Worm (Caenorhabditis elegans) whole organism, L4 larva: ENCODE data around the gene dot-1.3.
A peak's percentile ranks its signal among the peaks of the same experiment; 100 is the strongest.

Experiments used
- D1046.2 ChIP-seq: fragments of 200-800 bp; sonication (Bioruptor generic); IDR thresholded peaks from 2 replicates; pipeline ENCODE4 v1.3.6; 2022; ENCODE audit warnings: missing genetic modification characterization, missing compliant biosample characterization
- F37D6.2 ChIP-seq: sonication (generic microtip); optimal IDR thresholded peaks from 2 replicates; lab custom pipeline; 2016; ENCODE audit warnings: mild to moderate bottlenecking, missing genetic modification characterization, missing compliant biosample characterization
- F44E2.7 ChIP-seq: fragments of 200-800 bp; sonication (Bioruptor generic); IDR thresholded peaks from 2 replicates; pipeline ENCODE4 v2.1.2; 2022; ENCODE audit warnings: missing genetic modification characterization, missing compliant biosample characterization
- T26A8.4 ChIP-seq: fragments of 200-800 bp; sonication (Bioruptor generic); IDR thresholded peaks from 2 replicates; pipeline ENCODE4 v1.3.6; 2022; ENCODE audit warnings: missing genetic modification characterization, missing compliant biosample characterization
- Y5F2A.4 ChIP-seq: fragments of 200-800 bp; sonication (Bioruptor generic); optimal IDR thresholded peaks from 2 replicates; lab custom pipeline; 2018; ENCODE audit warnings: mild to moderate bottlenecking, missing genetic modification characterization, missing compliant biosample characterization
- ZK546.5 ChIP-seq, 2 experiments: sonication (generic microtip); optimal IDR thresholded peaks; 2 replicates each; lab custom pipeline; 2017; ENCODE audit warnings: missing biosample characterization in 2 of 2, missing genetic modification characterization in 2 of 2
- aha-1 ChIP-seq: fragments of 150-350 bp; peaks from one replicate; lab custom pipeline; 2014; ENCODE audit warnings: missing biosample characterization, missing genetic modification characterization
- attf-4 ChIP-seq: sonication (generic microtip); optimal IDR thresholded peaks from 3 replicates; lab custom pipeline; 2017; ENCODE audit warnings: missing biosample characterization, missing genetic modification characterization
- ceh-20 ChIP-seq: fragments of 200-800 bp; sonication (Bioruptor generic); IDR thresholded peaks from 2 replicates; pipeline ENCODE4 v1.3.6; 2022; ENCODE audit warnings: missing genetic modification reagents, missing genetic modification characterization, missing compliant biosample characterization
- ceh-44 ChIP-seq: fragments of 200-800 bp; sonication (Bioruptor generic); IDR thresholded peaks from 2 replicates; pipeline ENCODE4 v1.3.6; 2022; ENCODE audit warnings: missing genetic modification reagents, missing genetic modification characterization, missing compliant biosample characterization
- hlh-30 ChIP-seq: sonication (generic microtip); optimal IDR thresholded peaks from 2 replicates; lab custom pipeline; 2017; ENCODE audit warnings: antibody characterized with exemption, mild to moderate bottlenecking, missing genetic modification characterization, missing compliant biosample characterization; ENCODE audit not compliant: insufficient read depth
- jun-1 ChIP-seq: fragments of 150-350 bp; optimal IDR thresholded peaks from 2 replicates; lab custom pipeline; 2014; ENCODE audit warnings: missing biosample characterization, missing genetic modification reagents, missing genetic modification characterization
- lin-15B ChIP-seq: fragments of 150-350 bp; sonication (generic microtip); optimal IDR thresholded peaks from 3 replicates; lab custom pipeline; 2014; ENCODE audit warnings: missing biosample characterization, missing genetic modification characterization
- lin-29 ChIP-seq: fragments of 200-800 bp; sonication (Bioruptor generic); IDR thresholded peaks from 2 replicates; pipeline ENCODE4 v1.3.6; 2022; ENCODE audit warnings: missing genetic modification reagents, missing genetic modification characterization, missing compliant biosample characterization
- lin-39 ChIP-seq: fragments of 150-350 bp; optimal IDR thresholded peaks from 2 replicates; lab custom pipeline; 2014; ENCODE audit warnings: missing biosample characterization, missing genetic modification reagents, missing genetic modification characterization
- lir-3 ChIP-seq: sonication (generic microtip); optimal IDR thresholded peaks from 2 replicates; lab custom pipeline; 2016; ENCODE audit warnings: mild to moderate bottlenecking, missing genetic modification characterization, missing compliant biosample characterization
- lsy-2 ChIP-seq, 2 experiments: fragments of 150-350 bp in 1 of 2; sonication (generic microtip) in 1 of 2; optimal IDR thresholded peaks; 2 replicates each; lab custom pipeline; 2014 to 2017; ENCODE audit warnings: missing biosample characterization in 2 of 2, missing genetic modification characterization in 2 of 2
- madf-9 ChIP-seq: fragments of 200-800 bp; sonication (Bioruptor generic); conservative IDR thresholded peaks from 2 replicates; pipeline ENCODE4 v1.3.6; 2022; ENCODE audit warnings: missing genetic modification reagents, missing genetic modification characterization, missing compliant biosample characterization
- mdl-1 ChIP-seq, 2 experiments: fragments of 150-350 bp in 1 of 2; sonication (generic microtip) in 1 of 2; optimal IDR thresholded peaks; 2 replicates each; lab custom pipeline; 2014 to 2017; ENCODE audit warnings: missing biosample characterization in 2 of 2, missing genetic modification characterization in 2 of 2
- mdt-29 ChIP-seq: fragments of 200-800 bp; sonication (Bioruptor generic); IDR thresholded peaks from 2 replicates; pipeline ENCODE4 v1.3.6; 2022; ENCODE audit warnings: missing genetic modification reagents, missing genetic modification characterization, missing compliant biosample characterization
- mep-1 ChIP-seq: fragments of 150-350 bp; sonication (generic microtip); optimal IDR thresholded peaks from 3 replicates; lab custom pipeline; 2014; ENCODE audit warnings: missing biosample characterization, missing genetic modification characterization
- mes-2 ChIP-seq: sonication (generic microtip); optimal IDR thresholded peaks from 2 replicates; lab custom pipeline; 2016; ENCODE audit warnings: missing genotype, mild to moderate bottlenecking, missing genetic modification characterization, missing compliant biosample characterization; ENCODE audit not compliant: poor library complexity, severe bottlenecking
- nhr-25 ChIP-seq: sonication (generic microtip); optimal IDR thresholded peaks from 2 replicates; lab custom pipeline; 2017; ENCODE audit warnings: missing genetic modification characterization, mild to moderate bottlenecking, missing compliant biosample characterization, antibody characterized with exemption, moderate library complexity, borderline replicate concordance; ENCODE audit not compliant: insufficient read depth
- nhr-6 ChIP-seq: fragments of 150-350 bp; optimal IDR thresholded peaks from 2 replicates; lab custom pipeline; 2014; ENCODE audit warnings: missing biosample characterization, missing genetic modification characterization
- snpc-1.2 ChIP-seq: fragments of 200-800 bp; sonication (Bioruptor generic); IDR thresholded peaks from 2 replicates; pipeline ENCODE4 v1.3.6; 2022; ENCODE audit warnings: missing genetic modification reagents, missing genetic modification characterization, missing compliant biosample characterization
- snpc-4 ChIP-seq: fragments of 150-350 bp; optimal IDR thresholded peaks from 2 replicates; lab custom pipeline; 2014; ENCODE audit warnings: missing biosample characterization, missing genetic modification characterization
- spr-1 ChIP-seq: sonication (generic microtip); optimal IDR thresholded peaks from 2 replicates; lab custom pipeline; 2016; ENCODE audit warnings: mild to moderate bottlenecking, missing genetic modification characterization, missing compliant biosample characterization
- unc-130 ChIP-seq: sonication (generic microtip); optimal IDR thresholded peaks from 2 replicates; lab custom pipeline; 2016; ENCODE audit warnings: missing genetic modification reagents, missing genetic modification characterization, missing compliant biosample characterization
- unc-39 ChIP-seq: sonication (generic microtip); optimal IDR thresholded peaks from 2 replicates; lab custom pipeline; 2017; ENCODE audit warnings: missing biosample characterization, missing genetic modification characterization
- unc-62 ChIP-seq, 3 experiments: fragments of 150-350 bp in 1 of 3; sonication (generic microtip); optimal IDR thresholded peaks in 2 of 3; peaks in 1 of 3; 1 replicate in 1 of 3; 2 replicates in 2 of 3; lab custom pipeline; 2014 to 2017; ENCODE audit warnings: missing biosample characterization in 3 of 3, missing genetic modification characterization in 3 of 3, missing genetic modification reagents in 3 of 3, missing genotype in 1 of 3
- vab-7 ChIP-seq: fragments of 200-800 bp; sonication (Bioruptor generic); IDR thresholded peaks from 2 replicates; pipeline ENCODE4 v1.3.6; 2022; ENCODE audit warnings: missing genetic modification reagents, missing genetic modification characterization, missing compliant biosample characterization
- zag-1 ChIP-seq: fragments of 150-350 bp; optimal IDR thresholded peaks from 2 replicates; lab custom pipeline; 2014; ENCODE audit warnings: missing biosample characterization, missing genetic modification characterization
- zfp-2 ChIP-seq: sonication (generic microtip); optimal IDR thresholded peaks from 2 replicates; lab custom pipeline; 2016; ENCODE audit warnings: mild to moderate bottlenecking, missing genetic modification characterization, missing compliant biosample characterization
- zip-2 ChIP-seq: fragments of 150-350 bp; optimal IDR thresholded peaks from 2 replicates; lab custom pipeline; 2014; ENCODE audit warnings: missing biosample characterization, missing genetic modification characterization
- ztf-11 ChIP-seq: fragments of 150-350 bp; optimal IDR thresholded peaks from 2 replicates; lab custom pipeline; 2014; ENCODE audit warnings: missing biosample characterization, missing genetic modification characterization
- ztf-7 ChIP-seq: fragments of 150-350 bp; optimal IDR thresholded peaks from 2 replicates; lab custom pipeline; 2014; ENCODE audit warnings: missing biosample characterization, missing genetic modification characterization

Gene dot-1.3

ce11 chrX:12288254-12288653, 14.4 kb downstream of the dot-1.3 start, which contains the start of gene C04B4.5:
TSS of gene C04B4.5 (minus strand) at chrX:12288354.
- TF ChIP-seq ceh-20 (GFP tag; lab: Robert Waterston, UW) (no peak), lir-3 (tag; lab: Kevin White, UChicago) (no peak), ztf-7 (tag; lab: Kevin White, UChicago) (no peak), ceh-44 (GFP tag; lab: Robert Waterston, UW) (no peak)

- TF ChIP-seq unc-39: no peak
- TF ChIP-seq Y5F2A.4 (GFP tag; lab: Kevin White, UChicago): no peak
- TF ChIP-seq lsy-2 (tag; optimal IDR thresholded peaks at IDR 0.05; lab: Kevin White, UChicago): no peak
- TF ChIP-seq ztf-11 (tag; lab: Kevin White, UChicago): no peak
- no peak for TF ChIP-seq nhr-25
- no peak for TF ChIP-seq jun-1 (tag; lab: Kevin White, UChicago)
- no peak for TF ChIP-seq attf-4 (tag; lab: Kevin White, UChicago)
- no peak for TF ChIP-seq F44E2.7 (GFP tag; lab: Robert Waterston, UW)
- TF ChIP-seq zip-2 (tag; lab: Kevin White, UChicago): no peak
- TF ChIP-seq madf-9 (GFP tag; lab: Robert Waterston, UW): no peak
- no peak for TF ChIP-seq hlh-30
These were observed 17.2 kb downstream of the dot-1.3 start, which contains the start of gene lips-2 for ce11 chrX:12285496-12285895. TSS of gene lips-2 (plus strand) at chrX:12285796.

ce11 chrX:12284161-12284560, 18.5 kb downstream of the dot-1.3 start:
- TF ChIP-seq unc-62 (GFP tag; optimal IDR thresholded peaks at IDR 0.05 in 1 of 2; lab: Kevin White, UChicago) (peak in 1 of 2 experiments; percentile 91), unc-62 (tag; optimal IDR thresholded peaks at IDR 0.05; lab: Kevin White, UChicago) (no peak), ceh-44 (GFP tag; lab: Robert Waterston, UW) (no peak), aha-1 (tag; lab: Kevin White, UChicago) (peak; percentile 63)

ce11 chrX:12282911-12283310, 19.7 kb downstream of the dot-1.3 start, which contains the start of gene C04B4.2:
TSS of gene C04B4.2 (plus strand) at chrX:12283281.
- TF ChIP-seq vab-7 (GFP tag; lab: Robert Waterston, UW) (no peak), mep-1 (tag; lab: Kevin White, UChicago) (no peak), mdt-29 (GFP tag; lab: Robert Waterston, UW) (no peak), lin-29 (GFP tag; lab: Robert Waterston, UW) (no peak), snpc-4 (no peak), lin-39 (tag; lab: Kevin White, UChicago) (no peak), D1046.2 (GFP tag; lab: Robert Waterston, UW) (no peak), zfp-2 (tag; lab: Kevin White, UChicago) (no peak), lir-3 (tag; lab: Kevin White, UChicago) (no peak), spr-1 (tag; lab: Kevin White, UChicago) (no peak), unc-130 (GFP tag; lab: Kevin White, UChicago) (no peak)

ce11 chrX:12280477-12280876, 22.2 kb downstream of the dot-1.3 start, which contains the start of gene C04B4.1:
TSS of gene C04B4.1 (plus strand) at chrX:12280777.
- TF ChIP-seq nhr-25 (no peak), nhr-6 (tag; lab: Kevin White, UChicago) (no peak), ZK546.5 (tag; optimal IDR thresholded peaks at IDR 0.05; lab: Kevin White, UChicago) (no peak), snpc-1.2 (GFP tag; lab: Robert Waterston, UW) (no peak), F44E2.7 (GFP tag; lab: Robert Waterston, UW) (no peak), T26A8.4 (no peak), lin-15B (tag; lab: Kevin White, UChicago) (no peak), aha-1 (tag; lab: Kevin White, UChicago) (no peak), F37D6.2 (tag; lab: Kevin White, UChicago) (no peak), lsy-2 (tag; optimal IDR thresholded peaks at IDR 0.05; lab: Kevin White, UChicago) (no peak), spr-1 (tag; lab: Kevin White, UChicago) (no peak), mdl-1 (tag; optimal IDR thresholded peaks at IDR 0.05; lab: Kevin White, UChicago) (no peak), mes-2 (no peak), zag-1 (tag; lab: Kevin White, UChicago) (no peak)
